Fruit fly (Drosophila melanogaster): Measurements from ENCODE around the gene CG14841.
A peak's percentile ranks its signal among the peaks of the same experiment; 100 is the strongest.

Gene CG14841

DNA sequence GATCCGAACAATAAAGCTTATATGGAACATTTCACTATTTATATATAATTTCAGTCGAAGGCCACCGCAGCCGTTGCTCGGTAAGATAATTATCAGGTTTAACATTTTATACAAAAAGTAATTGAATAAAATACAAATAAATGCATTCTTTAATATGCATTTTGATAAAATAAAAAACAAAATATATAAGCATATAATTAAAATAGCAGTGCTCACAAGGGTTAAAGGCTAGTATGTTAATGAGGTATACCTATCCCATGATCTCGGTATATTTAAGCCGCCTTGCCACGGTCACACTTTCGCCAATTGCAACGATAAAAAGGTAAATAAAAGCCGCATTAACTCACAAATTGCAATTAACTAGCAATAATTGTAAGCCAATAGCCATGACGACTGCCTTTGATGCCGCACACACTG is 46.6 kb upstream of the CG14841 start, which contains the start of gene Polr2I (continued):
- TF ChIP-seq Dbx (GFP tag; IDR thresholded peaks at IDR 0.05) (0 out of 3 replicates have a peak, but pooled peaks have one; percentile 13), stwl (tag; optimal IDR thresholded peaks at IDR 0.05) (peak; percentile 14), Xbp1 (GFP tag; optimal IDR thresholded peaks at IDR 0.05) (peak; percentile 53), CG1602 (GFP tag; optimal IDR thresholded peaks at IDR 0.05) (peak; percentile 32), az2 (GFP tag; optimal IDR thresholded peaks at IDR 0.05) (peak; percentile 37), CG9797 (GFP tag; optimal IDR thresholded peaks at IDR 0.05) (peak; percentile 34), NfI (GFP tag; optimal IDR thresholded peaks at IDR 0.05) (peak; percentile 19), ftz-f1 (GFP tag; optimal IDR thresholded peaks at IDR 0.05) (no peak), h (optimal IDR thresholded peaks at IDR 0.05) (no peak), H2.0 (GFP tag; IDR thresholded peaks at IDR 0.05) (peak; percentile 20; the same call in 1 of the 2 replicates), gsb-n (tag; optimal IDR thresholded peaks at IDR 0.05) (peak; percentile 40), CG17385 (GFP tag; optimal IDR thresholded peaks at IDR 0.05) (peak; percentile 27), sd (tag; optimal IDR thresholded peaks at IDR 0.05) (no peak), CG42726 (GFP tag; IDR thresholded peaks at IDR 0.05; ENCODE audit: partially characterized antibody) (0 out of 2 replicates have a peak, but pooled peaks have one; percentile 25), CG12104 (GFP tag; optimal IDR thresholded peaks at IDR 0.05) (peak; percentile 12), CG9215 (GFP tag; IDR thresholded peaks at IDR 0.05) (peak; percentile 37), zen (tag; optimal IDR thresholded peaks at IDR 0.05) (peak; percentile 36), CG2202 (tag; optimal IDR thresholded peaks at IDR 0.05) (no peak), hb (GFP tag; IDR thresholded peaks at IDR 0.05; ENCODE audit: partially characterized antibody) (no peak), CG12219 (GFP tag; optimal IDR thresholded peaks at IDR 0.05) (no peak), row (GFP tag; IDR thresholded peaks at IDR 0.05) (peak; percentile 84), Dll (GFP tag; IDR thresholded peaks at IDR 0.05; ENCODE audit: partially characterized antibody) (0 out of 4 replicates have a peak, but pooled peaks have one; percentile 49), CG13424 (tag; optimal IDR thresholded peaks at IDR 0.05) (peak; percentile 45), bbx (GFP tag; IDR thresholded peaks at IDR 0.05; ENCODE audit: partially characterized antibody) (0 out of 2 replicates have a peak, but pooled peaks have one; percentile 7), CG4404 (GFP tag; IDR thresholded peaks at IDR 0.05) (0 out of 2 replicates have a peak, but pooled peaks have one; percentile 14), chinmo (GFP tag; IDR thresholded peaks at IDR 0.05; ENCODE audit: partially characterized antibody) (0 out of 4 replicates have a peak, but pooled peaks have one; percentile 23), CG18619 (GFP tag; optimal IDR thresholded peaks at IDR 0.05) (peak; percentile 21), CG6683 (GFP tag; optimal IDR thresholded peaks at IDR 0.05) (no peak), wek (GFP tag; optimal IDR thresholded peaks at IDR 0.05) (no peak), CG12942 (GFP tag; optimal IDR thresholded peaks at IDR 0.05) (peak; percentile 4), dysf (GFP tag; IDR thresholded peaks at IDR 0.05) (peak; percentile 21; the same call in 1 of the 3 replicates), Lpt (GFP tag; optimal IDR thresholded peaks at IDR 0.05) (no peak), CG2116 (GFP tag; optimal IDR thresholded peaks at IDR 0.05) (peak; percentile 31), Ptx1 (GFP tag; IDR thresholded peaks at IDR 0.05) (peak; percentile 47; the same call in 1 of the 2 replicates), fd96Cb (tag; optimal IDR thresholded peaks at IDR 0.05) (peak; percentile 28), grau (tag; optimal IDR thresholded peaks at IDR 0.05) (peak; percentile 55), pan (optimal IDR thresholded peaks at IDR 0.05) (no peak), pan (GFP tag; optimal IDR thresholded peaks at IDR 0.05 in 1 of 2, IDR thresholded peaks at IDR 0.05 in 1 of 2) (peak in 1 of 2 experiments; percentile 27), CG9437 (GFP tag; optimal IDR thresholded peaks at IDR 0.05) (peak; percentile 28), Bgb (GFP tag; IDR thresholded peaks at IDR 0.05; ENCODE audit: partially characterized antibody) (no peak), BEAF-32 (GFP tag; optimal IDR thresholded peaks at IDR 0.05) (peak; percentile 30), Usf (GFP tag; optimal IDR thresholded peaks at IDR 0.05) (peak; percentile 35), CG7839 (tag; optimal IDR thresholded peaks at IDR 0.05) (no peak), CG17829 (tag; optimal IDR thresholded peaks at IDR 0.05) (peak; percentile 37), CG10209 (GFP tag; optimal IDR thresholded peaks at IDR 0.05) (peak; percentile 40), MESR4 (GFP tag; optimal IDR thresholded peaks at IDR 0.05) (peak; percentile 37), CG10654 (GFP tag; optimal IDR thresholded peaks at IDR 0.05) (peak; percentile 23), CG17328 (GFP tag; IDR thresholded peaks at IDR 0.05) (no peak), Dp (GFP tag; optimal IDR thresholded peaks at IDR 0.05) (peak; percentile 21), CG4424 (GFP tag; optimal IDR thresholded peaks at IDR 0.05) (peak; percentile 48)

Measured in whole organism, embryonic.